Fruit fly (Drosophila melanogaster) whole organism, prepupa: ENCODE results near the gene spz3.

Experiments used
- CG10631 ChIP-seq: fragments of 200-800 bp; sonication (Bioruptor generic); optimal IDR thresholded peaks from 2 replicates; lab custom pipeline; 2016; ENCODE audit warnings: missing biosample characterization, missing genetic modification characterization
- CG10669 ChIP-seq: fragments of 200-800 bp; sonication (Bioruptor generic); optimal IDR thresholded peaks from 3 replicates; lab custom pipeline; 2018; ENCODE audit warnings: missing biosample characterization, mild to moderate bottlenecking, missing genetic modification characterization, moderate library complexity
- CG11294 ChIP-seq: fragments of 200-800 bp; sonication (Bioruptor generic); IDR thresholded peaks from 2 replicates; pipeline ENCODE4 v1.3.6; 2022; ENCODE audit warnings: missing biosample characterization, missing genetic modification characterization
- CG11762 ChIP-seq: fragments of 200-800 bp; sonication (Bioruptor generic); optimal IDR thresholded peaks from 3 replicates; lab custom pipeline; 2016; ENCODE audit warnings: missing biosample characterization, missing genetic modification characterization; ENCODE audit not compliant: insufficient read depth
- CG11902 ChIP-seq: fragments of 200-800 bp; sonication (Bioruptor generic); optimal IDR thresholded peaks from 3 replicates; lab custom pipeline; 2016; ENCODE audit warnings: missing biosample characterization, missing genetic modification characterization
- CG15336 ChIP-seq: fragments of 200-800 bp; sonication (Bioruptor generic); IDR thresholded peaks from 2 replicates; pipeline ENCODE4 v1.3.6; 2022; ENCODE audit warnings: missing biosample characterization, missing genetic modification characterization
- CG16779 ChIP-seq: fragments of 200-800 bp; sonication (Bioruptor generic); optimal IDR thresholded peaks from 3 replicates; lab custom pipeline; 2017; ENCODE audit warnings: missing biosample characterization, mild to moderate bottlenecking, missing genetic modification characterization
- CG3032 ChIP-seq: fragments of 200-800 bp; optimal IDR thresholded peaks from 2 replicates; lab custom pipeline; 2019; ENCODE audit warnings: missing biosample characterization, mild to moderate bottlenecking, missing genetic modification characterization, moderate library complexity
- CG32006 ChIP-seq: fragments of 200-800 bp; sonication (Bioruptor generic); optimal IDR thresholded peaks from 3 replicates; lab custom pipeline; 2017; ENCODE audit warnings: missing biosample characterization, mild to moderate bottlenecking, missing genetic modification characterization
- CG6276 ChIP-seq: fragments of 200-800 bp; sonication (Bioruptor generic); optimal IDR thresholded peaks from 2 replicates; lab custom pipeline; 2017; ENCODE audit warnings: missing biosample characterization, mild to moderate bottlenecking, missing genetic modification characterization
- CG6792 ChIP-seq: fragments of 200-800 bp; sonication (Bioruptor generic); optimal IDR thresholded peaks from 3 replicates; lab custom pipeline; 2016; ENCODE audit warnings: missing biosample characterization, missing genetic modification characterization
- CG6808 ChIP-seq: fragments of 200-800 bp; sonication (Bioruptor generic); optimal IDR thresholded peaks from 3 replicates; lab custom pipeline; 2017; ENCODE audit warnings: missing biosample characterization, missing genetic modification characterization, mild to moderate bottlenecking, moderate library complexity, missing genetic modification reagents
- CG8632 ChIP-seq: fragments of 200-800 bp; sonication (Bioruptor generic); optimal IDR thresholded peaks from 3 replicates; lab custom pipeline; 2016; ENCODE audit warnings: missing biosample characterization, missing genetic modification characterization
- CG9139 ChIP-seq: fragments of 200-800 bp; sonication (Bioruptor generic); optimal IDR thresholded peaks from 3 replicates; lab custom pipeline; 2017; ENCODE audit warnings: missing biosample characterization, mild to moderate bottlenecking, missing genetic modification characterization
- Eip75B ChIP-seq: fragments of 200-800 bp; sonication (Bioruptor generic); optimal IDR thresholded peaks from 3 replicates; lab custom pipeline; 2016; ENCODE audit warnings: missing biosample characterization, missing genetic modification characterization
- Eip78C ChIP-seq: fragments of 200-800 bp; sonication (Bioruptor generic); peaks from one replicate; lab custom pipeline; 2016; ENCODE audit warnings: missing biosample characterization, missing genetic modification characterization
- Eip93F ChIP-seq: fragments of 200-800 bp; sonication (Bioruptor generic); optimal IDR thresholded peaks from 2 replicates; lab custom pipeline; 2016; ENCODE audit warnings: missing biosample characterization, mild to moderate bottlenecking, missing genetic modification characterization
- Ets21C ChIP-seq: fragments of 200-800 bp; sonication (Bioruptor generic); optimal IDR thresholded peaks from 3 replicates; lab custom pipeline; 2016; ENCODE audit warnings: missing biosample characterization, missing genetic modification characterization
- Gug ChIP-seq: fragments of 200-800 bp; sonication (Bioruptor generic); IDR thresholded peaks from 2 replicates; pipeline ENCODE4 v1.3.6; 2022; ENCODE audit warnings: missing biosample characterization, missing genetic modification characterization
- Hr38 ChIP-seq: sonication (Bioruptor generic); optimal IDR thresholded peaks from 2 replicates; lab custom pipeline; 2016; ENCODE audit warnings: missing biosample characterization, missing genetic modification characterization
- Hr39 ChIP-seq: fragments of 200-800 bp; sonication (Bioruptor generic); optimal IDR thresholded peaks from 2 replicates; lab custom pipeline; 2016; ENCODE audit warnings: missing biosample characterization, missing genetic modification characterization
- Lpt ChIP-seq: fragments of 200-800 bp; sonication (Bioruptor generic); optimal IDR thresholded peaks from 3 replicates; lab custom pipeline; 2016; ENCODE audit warnings: missing biosample characterization, missing genetic modification characterization
- Met ChIP-seq: fragments of 200-800 bp; sonication (Bioruptor generic); optimal IDR thresholded peaks from 3 replicates; lab custom pipeline; 2016; ENCODE audit warnings: missing biosample characterization, missing genetic modification characterization
- OdsH ChIP-seq: fragments of 200-800 bp; sonication (Bioruptor generic); optimal IDR thresholded peaks from 3 replicates; lab custom pipeline; 2016; ENCODE audit warnings: missing biosample characterization, missing genetic modification characterization
- Smox ChIP-seq: fragments of 200-800 bp; sonication (Bioruptor generic); optimal IDR thresholded peaks from 3 replicates; lab custom pipeline; 2016; ENCODE audit warnings: missing biosample characterization, missing genetic modification characterization
- Sox14 ChIP-seq: fragments of 200-800 bp; sonication (Bioruptor generic); optimal IDR thresholded peaks from 3 replicates; lab custom pipeline; 2016; ENCODE audit warnings: missing biosample characterization, missing genetic modification characterization
- Sox15 ChIP-seq: fragments of 200-800 bp; sonication (Bioruptor generic); optimal IDR thresholded peaks from 3 replicates; lab custom pipeline; 2016; ENCODE audit warnings: missing biosample characterization, missing genetic modification characterization
- achi ChIP-seq: fragments of 200-800 bp; sonication (Bioruptor generic); optimal IDR thresholded peaks from 3 replicates; lab custom pipeline; 2016; ENCODE audit warnings: missing biosample characterization, missing genetic modification characterization
- acj6 ChIP-seq: fragments of 200-800 bp; sonication (Bioruptor generic); optimal IDR thresholded peaks from 3 replicates; lab custom pipeline; 2016; ENCODE audit warnings: missing biosample characterization, missing genetic modification characterization
- cyc ChIP-seq: fragments of 200-800 bp; sonication (Bioruptor generic); optimal IDR thresholded peaks from 3 replicates; lab custom pipeline; 2016; ENCODE audit warnings: missing biosample characterization, missing genetic modification characterization
- dac ChIP-seq: fragments of 200-800 bp; sonication (Bioruptor generic); optimal IDR thresholded peaks from 2 replicates; lab custom pipeline; 2017; ENCODE audit warnings: missing biosample characterization, mild to moderate bottlenecking, missing genetic modification characterization
- eg ChIP-seq: fragments of 200-800 bp; sonication (Bioruptor generic); IDR thresholded peaks from 3 replicates; pipeline ENCODE4 v1.3.6; 2022; ENCODE audit warnings: missing biosample characterization, missing genetic modification characterization
- fd59A ChIP-seq: fragments of 200-800 bp; sonication (Bioruptor generic); optimal IDR thresholded peaks from 2 replicates; lab custom pipeline; 2017; ENCODE audit warnings: missing biosample characterization, mild to moderate bottlenecking, missing genetic modification characterization, missing genetic modification reagents
- fd85E ChIP-seq: fragments of 200-800 bp; sonication (Bioruptor generic); optimal IDR thresholded peaks from 3 replicates; lab custom pipeline; 2016; ENCODE audit warnings: missing biosample characterization, missing genetic modification characterization
- lz ChIP-seq: fragments of 200-800 bp; sonication (Bioruptor generic); optimal IDR thresholded peaks from 3 replicates; lab custom pipeline; 2016; ENCODE audit warnings: missing biosample characterization, missing genetic modification characterization
- net ChIP-seq: fragments of 200-800 bp; sonication (Bioruptor generic); optimal IDR thresholded peaks from 3 replicates; lab custom pipeline; 2016; ENCODE audit warnings: missing biosample characterization, missing genetic modification characterization
- pdm3 ChIP-seq: fragments of 200-800 bp; sonication (Bioruptor generic); optimal IDR thresholded peaks from 3 replicates; lab custom pipeline; 2016; ENCODE audit warnings: missing biosample characterization, missing genetic modification characterization
- spab ChIP-seq: fragments of 200-800 bp; sonication (Bioruptor generic); optimal IDR thresholded peaks from 2 replicates; lab custom pipeline; 2017; ENCODE audit warnings: missing biosample characterization, mild to moderate bottlenecking, missing genetic modification characterization, missing genetic modification reagents
- ss ChIP-seq, 2 experiments: fragments of 200-800 bp; sonication (Bioruptor generic); optimal IDR thresholded peaks; 2 replicates in 1 of 2; 3 replicates in 1 of 2; lab custom pipeline; 2017 to 2018; ENCODE audit warnings: mild to moderate bottlenecking in 2 of 2, missing biosample characterization in 2 of 2, missing genetic modification characterization in 2 of 2, moderate library complexity in 1 of 2
- svp ChIP-seq: fragments of 200-800 bp; sonication (Bioruptor generic); peaks from one replicate; lab custom pipeline; 2016; ENCODE audit warnings: missing biosample characterization, missing genetic modification characterization
- topi ChIP-seq: fragments of 200-800 bp; sonication (Bioruptor generic); optimal IDR thresholded peaks from 3 replicates; lab custom pipeline; 2016; ENCODE audit warnings: missing biosample characterization, missing genetic modification characterization
- vri ChIP-seq: fragments of 200-800 bp; sonication (Bioruptor generic); optimal IDR thresholded peaks from 3 replicates; lab custom pipeline; 2016; ENCODE audit warnings: missing biosample characterization, mild to moderate bottlenecking, missing genetic modification characterization

Gene spz3

DNA sequence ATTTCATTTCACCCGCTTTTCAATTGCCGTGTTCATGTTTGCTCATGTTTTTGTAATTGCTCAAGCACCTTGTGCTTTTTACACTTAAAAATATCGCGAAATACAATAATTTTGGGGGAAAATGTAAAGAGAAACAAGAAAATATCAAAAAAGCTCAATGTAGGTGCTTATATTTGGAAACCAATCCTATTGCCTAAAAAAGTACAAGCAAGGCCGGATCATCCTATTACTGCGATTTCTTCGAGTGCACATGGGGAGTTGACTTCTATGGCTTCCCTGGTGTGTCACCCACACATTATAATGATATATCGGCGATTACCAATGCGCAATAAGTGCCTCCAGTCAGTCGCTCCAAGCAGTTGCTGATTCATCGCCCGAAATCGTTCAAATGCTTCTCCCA lies 38.1 kb downstream of the spz3 start (continued):
- TF ChIP-seq Met (GFP tag; lab: Kevin White, UChicago) (no peak), topi (GFP tag; lab: Kevin White, UChicago) (peak; percentile 18), Hr38 (GFP tag; lab: Kevin White, UChicago) (no peak), lz (GFP tag; lab: Kevin White, UChicago) (peak; percentile 21), achi (GFP tag; lab: Kevin White, UChicago) (no peak), Hr39 (GFP tag; lab: Kevin White, UChicago) (peak; percentile 55), acj6 (GFP tag; lab: Kevin White, UChicago) (no peak), CG11762 (GFP tag; lab: Kevin White, UChicago) (no peak), CG16779 (tag; lab: Kevin White, UChicago) (no peak), Eip78C (GFP tag; lab: Kevin White, UChicago) (peak; percentile 45), CG8632 (GFP tag; lab: Kevin White, UChicago) (no peak), Eip93F (no peak), cyc (GFP tag; lab: Kevin White, UChicago) (peak; percentile 36), ss (GFP tag; optimal IDR thresholded peaks at IDR 0.05; lab: Kevin White, UChicago) (no peak), CG6276 (GFP tag; lab: Kevin White, UChicago) (no peak), Sox14 (no peak), CG10669 (GFP tag; lab: Kevin White, UChicago) (no peak), fd59A (GFP tag; lab: Kevin White, UChicago) (no peak), CG15336 (no peak), Gug (no peak), Smox (GFP tag; lab: Kevin White, UChicago) (peak; percentile 31), vri (GFP tag; lab: Kevin White, UChicago) (peak; percentile 10), Lpt (GFP tag; lab: Kevin White, UChicago) (no peak), dac (GFP tag; lab: Kevin White, UChicago) (no peak), spab (GFP tag; lab: Kevin White, UChicago) (no peak), fd85E (GFP tag; lab: Kevin White, UChicago) (no peak), CG11294 (no peak), Sox15 (no peak), Ets21C (GFP tag; lab: Kevin White, UChicago) (no peak), net (GFP tag; lab: Kevin White, UChicago) (no peak), Eip75B (GFP tag; lab: Kevin White, UChicago) (no peak), CG6808 (no peak), eg (GFP tag; lab: Robert Waterston, UW) (no peak), pdm3 (GFP tag; lab: Kevin White, UChicago) (no peak), CG10631 (GFP tag; lab: Kevin White, UChicago) (no peak), CG9139 (GFP tag; lab: Kevin White, UChicago) (no peak)

DNA sequence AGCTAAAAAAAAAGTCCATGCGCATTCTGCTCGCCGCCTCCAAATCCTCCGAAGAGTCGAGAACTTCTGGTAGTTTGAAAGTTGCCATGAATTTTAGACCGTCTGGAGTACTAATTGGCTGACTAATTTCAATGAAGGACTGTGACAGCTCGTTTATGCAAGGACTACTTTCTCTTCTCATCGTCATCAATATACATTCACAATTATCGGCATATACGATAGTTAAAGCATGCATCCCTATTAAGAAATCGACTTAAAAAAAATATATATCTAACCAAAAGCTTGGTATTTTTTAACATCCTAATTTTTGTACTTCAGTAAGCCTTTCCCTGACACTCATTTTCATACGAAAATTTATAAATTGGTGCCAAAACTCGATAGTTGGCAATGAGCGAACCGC lies 39.2 kb downstream of the spz3 start, which contains the start of gene CG14537:
Gene CG14537 (plus strand): TSS at position 301 of the 400 bp plus-strand sequence.
- TF ChIP-seq Ets21C (GFP tag; lab: Kevin White, UChicago), result no peak
- TF ChIP-seq CG6792 (GFP tag; lab: Kevin White, UChicago), result no peak
- no peak for TF ChIP-seq CG3032 (tag; lab: Kevin White, UChicago)
- TF ChIP-seq OdsH (GFP tag; lab: Kevin White, UChicago), result no peak
- no peak for TF ChIP-seq Smox (GFP tag; lab: Kevin White, UChicago)

- TF ChIP-seq CG32006, result peak; percentile 9
- peak; percentile 35 for TF ChIP-seq svp (GFP tag; lab: Kevin White, UChicago)
- TF ChIP-seq CG11902 (GFP tag; lab: Kevin White, UChicago), result no peak
- TF ChIP-seq spab (GFP tag; lab: Kevin White, UChicago), result no peak
- no peak for TF ChIP-seq CG9139 (GFP tag; lab: Kevin White, UChicago)
Measured at dm6 chr2L:7838024-7838423, 41.3 kb downstream of the spz3 start.
